Worm (Caenorhabditis elegans): ENCODE results near the gene col-142.

The col-142 gene

ce11 chrV:6874735-6875134 is 43.8 kb downstream of the col-142 start:
- no peak for TF ChIP-seq peb-1 (tag; optimal IDR thresholded peaks at IDR 0.05)
- no peak for TF ChIP-seq nhr-12 (tag; optimal IDR thresholded peaks at IDR 0.05)
- peak; percentile 37 for TF ChIP-seq nhr-129 (tag; optimal IDR thresholded peaks at IDR 0.05)
- TF ChIP-seq mab-5 (tag; optimal IDR thresholded peaks at IDR 0.05), result no peak
- no peak for TF ChIP-seq nhr-77 (tag; optimal IDR thresholded peaks at IDR 0.05)
- TF ChIP-seq lin-39 (tag; optimal IDR thresholded peaks at IDR 0.05), result no peak
- TF ChIP-seq F13H6.1 (tag; optimal IDR thresholded peaks at IDR 0.05), result peak; percentile 2
- TF ChIP-seq crh-2 (tag; optimal IDR thresholded peaks at IDR 0.05), result no peak
- no peak for TF ChIP-seq sma-9 (GFP tag; optimal IDR thresholded peaks at IDR 0.05)
- TF ChIP-seq sma-9 (tag; optimal IDR thresholded peaks at IDR 0.05), result no peak
- no peak for TF ChIP-seq aly-2 (tag; optimal IDR thresholded peaks at IDR 0.05)

ce11 chrV:6875795-6876194 is 44.8 kb downstream of the col-142 start:
- peak; percentile 3 for TF ChIP-seq F13H6.1 (tag; optimal IDR thresholded peaks at IDR 0.05)
- no peak for TF ChIP-seq snpc-4 (tag; optimal IDR thresholded peaks at IDR 0.05)

ce11 chrV:6876763-6877515 is 46.0 kb downstream of the col-142 start:
- TF ChIP-seq nhr-23 (tag; optimal IDR thresholded peaks at IDR 0.05) (no peak), dmd-4 (tag; optimal IDR thresholded peaks at IDR 0.05) (no peak), unc-62 (GFP tag; optimal IDR thresholded peaks at IDR 0.05) (no peak), skn-1 (tag; optimal IDR thresholded peaks at IDR 0.05) (no peak), unc-39 (tag; optimal IDR thresholded peaks at IDR 0.05) (no peak), nhr-77 (tag; optimal IDR thresholded peaks at IDR 0.05) (no peak), ZK546.5 (tag; optimal IDR thresholded peaks at IDR 0.05) (no peak), elt-3 (tag; optimal IDR thresholded peaks at IDR 0.05) (no peak), gmeb-1 (tag; optimal IDR thresholded peaks at IDR 0.05) (no peak), nhr-129 (tag; optimal IDR thresholded peaks at IDR 0.05) (peak; percentile 41), nhr-10 (tag; optimal IDR thresholded peaks at IDR 0.05) (no peak), nhr-25 (tag; optimal IDR thresholded peaks at IDR 0.05) (peak; percentile 61), mdl-1 (tag; optimal IDR thresholded peaks at IDR 0.05) (no peak), alr-1 (tag; optimal IDR thresholded peaks at IDR 0.05) (no peak), F13H6.1 (tag; optimal IDR thresholded peaks at IDR 0.05) (peak; percentile 19), fos-1 (tag; optimal IDR thresholded peaks at IDR 0.05) (no peak), mbf-1 (tag; optimal IDR thresholded peaks at IDR 0.05) (no peak), lsy-2 (tag; optimal IDR thresholded peaks at IDR 0.05) (no peak), egl-27 (tag; optimal IDR thresholded peaks at IDR 0.05) (no peak), ceh-16 (tag; optimal IDR thresholded peaks at IDR 0.05) (peak; percentile 49), nhr-237 (tag; optimal IDR thresholded peaks at IDR 0.05) (no peak), sem-4 (tag; optimal IDR thresholded peaks at IDR 0.05) (no peak), nhr-6 (tag; optimal IDR thresholded peaks at IDR 0.05) (no peak), blmp-1 (tag; optimal IDR thresholded peaks at IDR 0.05; ENCODE audit: insufficient read depth) (no peak), C34F6.9 (tag; optimal IDR thresholded peaks at IDR 0.05) (peak; percentile 23), elt-1 (tag; optimal IDR thresholded peaks at IDR 0.05) (peak; percentile 10), ztf-1 (GFP tag; conservative IDR thresholded peaks at IDR 0.05) (no peak), ztf-4 (tag; optimal IDR thresholded peaks at IDR 0.05) (no peak), snpc-4 (tag; optimal IDR thresholded peaks at IDR 0.05) (no peak), crh-2 (tag; optimal IDR thresholded peaks at IDR 0.05) (no peak), lin-13 (GFP tag; optimal IDR thresholded peaks at IDR 0.05) (no peak), lin-39 (tag; optimal IDR thresholded peaks at IDR 0.05) (no peak), lin-11 (tag; optimal IDR thresholded peaks at IDR 0.05) (no peak), sma-3 (GFP tag; optimal IDR thresholded peaks at IDR 0.05) (no peak)

ce11 chrV:6878559-6878958 is 47.6 kb downstream of the col-142 start:
- TF ChIP-seq ztf-11 (tag; optimal IDR thresholded peaks at IDR 0.05) (no peak), unc-55 (GFP tag; optimal IDR thresholded peaks at IDR 0.05) (no peak), fos-1 (tag; optimal IDR thresholded peaks at IDR 0.05) (no peak), nhr-25 (tag; optimal IDR thresholded peaks at IDR 0.05) (no peak), aly-2 (tag; optimal IDR thresholded peaks at IDR 0.05) (no peak), Y55F3AM.14 (GFP tag; optimal IDR thresholded peaks at IDR 0.05) (no peak), alr-1 (tag; optimal IDR thresholded peaks at IDR 0.05) (no peak), nhr-11 (tag; optimal IDR thresholded peaks at IDR 0.05) (no peak), peb-1 (tag; optimal IDR thresholded peaks at IDR 0.05) (no peak), ztf-4 (tag; optimal IDR thresholded peaks at IDR 0.05) (no peak), mab-5 (tag; optimal IDR thresholded peaks at IDR 0.05) (no peak), lin-39 (tag; optimal IDR thresholded peaks at IDR 0.05) (no peak), dmd-4 (tag; optimal IDR thresholded peaks at IDR 0.05) (no peak), C34F6.9 (tag; optimal IDR thresholded peaks at IDR 0.05) (no peak), nhr-77 (tag; optimal IDR thresholded peaks at IDR 0.05) (no peak), lin-13 (GFP tag; optimal IDR thresholded peaks at IDR 0.05) (no peak)

All from whole organism, L2 larva.